Fruit fly (Drosophila melanogaster): ENCODE results near the gene Bdbt.

Bdbt gene

DNA sequence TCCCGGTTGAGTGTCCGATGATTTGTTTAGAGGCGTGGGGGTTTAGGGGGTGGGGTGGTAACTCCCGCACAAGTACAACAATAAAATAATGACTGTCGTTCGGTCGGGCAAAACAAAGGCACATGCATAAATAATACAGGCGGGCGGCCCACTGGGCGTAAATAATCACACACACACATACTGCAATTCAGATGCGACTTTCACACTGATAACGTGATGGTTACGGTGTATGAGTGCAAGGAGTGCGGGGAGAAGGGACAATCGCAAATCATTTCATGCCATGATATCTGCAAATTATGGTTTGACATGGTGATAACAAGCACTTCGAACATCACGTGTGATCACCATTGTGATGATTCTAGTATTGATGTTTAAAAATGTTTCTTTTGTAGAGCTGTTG is 31.4 kb upstream of the Bdbt start:
- no peak for TF ChIP-seq h (optimal IDR thresholded peaks at IDR 0.05)
- no peak for TF ChIP-seq ttk (optimal IDR thresholded peaks at IDR 0.05)
- TF ChIP-seq psq (optimal IDR thresholded peaks at IDR 0.05), result no peak
- no peak for TF ChIP-seq Myc (optimal IDR thresholded peaks at IDR 0.05)
- no peak for TF ChIP-seq insv (optimal IDR thresholded peaks at IDR 0.05)
- no peak for TF ChIP-seq Sin3A (optimal IDR thresholded peaks at IDR 0.05)

DNA sequence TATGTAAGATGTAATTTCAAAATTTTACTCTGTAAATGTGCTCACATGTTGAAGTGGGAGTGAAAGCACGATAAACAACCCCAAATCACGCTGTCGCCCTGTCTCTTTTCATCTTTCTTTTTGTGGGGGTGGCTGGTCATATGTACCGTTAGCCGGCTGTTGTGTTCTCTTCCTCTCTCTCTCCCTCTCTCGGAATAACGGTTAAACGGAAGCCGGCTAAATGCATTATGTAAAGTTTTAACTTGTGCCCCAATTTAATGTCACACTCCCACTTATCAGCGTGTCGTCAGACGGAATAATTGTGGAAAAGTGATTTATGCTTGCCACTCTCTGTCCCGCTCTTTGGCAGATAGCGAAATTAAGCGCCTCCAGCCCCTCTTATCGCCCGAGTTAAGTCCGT is 22.7 kb upstream of the Bdbt start:
- no peak for TF ChIP-seq insv (optimal IDR thresholded peaks at IDR 0.05)
- TF ChIP-seq Sin3A (optimal IDR thresholded peaks at IDR 0.05), result no peak
- TF ChIP-seq Myc (optimal IDR thresholded peaks at IDR 0.05), result no peak
- no peak for TF ChIP-seq ttk (optimal IDR thresholded peaks at IDR 0.05)
- no peak for TF ChIP-seq psq (optimal IDR thresholded peaks at IDR 0.05)
- no peak for TF ChIP-seq h (optimal IDR thresholded peaks at IDR 0.05)

DNA sequence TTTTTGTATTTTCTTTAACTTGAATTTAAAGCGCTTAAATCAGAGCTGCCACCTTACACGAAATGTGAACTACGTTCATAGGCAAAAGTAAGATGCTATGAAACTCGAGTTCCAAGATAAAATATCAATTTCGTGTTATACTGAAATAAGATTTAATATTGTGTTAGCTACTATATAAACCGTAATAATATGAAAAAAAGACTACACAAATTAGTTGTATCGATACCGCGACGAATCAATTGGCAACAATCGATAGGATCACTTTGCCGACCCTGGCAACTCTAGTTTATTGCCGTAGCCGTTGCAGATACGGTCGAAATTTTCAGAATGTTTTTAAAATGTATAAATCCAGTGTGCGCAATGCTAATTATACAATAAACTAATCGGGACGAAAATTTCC is 21.8 kb upstream of the Bdbt start, which contains the start of gene SNF4Agamma:
Gene SNF4Agamma, plus strand, starts transcription at position 282 of the 400 bp plus-strand sequence.
- TF ChIP-seq h (optimal IDR thresholded peaks at IDR 0.05) (no peak), psq (optimal IDR thresholded peaks at IDR 0.05) (no peak), insv (optimal IDR thresholded peaks at IDR 0.05) (no peak), ttk (optimal IDR thresholded peaks at IDR 0.05) (no peak), Myc (optimal IDR thresholded peaks at IDR 0.05) (no peak), Sin3A (optimal IDR thresholded peaks at IDR 0.05) (no peak)

DNA sequence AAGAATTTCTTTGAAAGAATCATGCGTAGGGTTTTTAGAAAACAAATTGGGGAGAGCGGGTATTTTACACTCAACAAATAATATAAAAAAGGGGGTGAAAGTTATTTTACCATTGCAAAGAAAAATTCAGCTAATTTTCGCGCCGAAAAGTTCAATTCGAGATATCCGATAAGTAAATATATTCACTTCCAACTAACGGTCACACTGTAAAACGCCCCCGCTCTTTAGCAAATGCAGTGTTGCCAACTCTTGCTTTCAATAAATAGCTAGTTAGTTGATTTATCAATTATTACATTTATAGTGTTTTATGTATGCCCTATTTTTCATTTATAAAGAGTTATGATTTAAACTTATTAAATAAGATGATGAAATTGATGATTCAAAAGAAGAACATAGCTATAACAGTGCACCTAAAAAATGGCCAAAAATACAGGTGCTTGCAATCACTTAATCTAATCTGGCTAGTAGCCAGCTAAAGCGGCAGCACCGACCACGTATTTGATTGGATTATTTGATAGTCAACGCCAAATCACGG is 19.6 kb upstream of the Bdbt start, which contains the start of gene meigo:
Gene meigo, plus strand, starts transcription at position 51 of the 535 bp plus-strand sequence.
- TF ChIP-seq h (optimal IDR thresholded peaks at IDR 0.05) (no peak), psq (optimal IDR thresholded peaks at IDR 0.05) (no peak), Sin3A (optimal IDR thresholded peaks at IDR 0.05) (no peak), insv (optimal IDR thresholded peaks at IDR 0.05) (no peak), Myc (optimal IDR thresholded peaks at IDR 0.05) (no peak), ttk (optimal IDR thresholded peaks at IDR 0.05) (no peak)

DNA sequence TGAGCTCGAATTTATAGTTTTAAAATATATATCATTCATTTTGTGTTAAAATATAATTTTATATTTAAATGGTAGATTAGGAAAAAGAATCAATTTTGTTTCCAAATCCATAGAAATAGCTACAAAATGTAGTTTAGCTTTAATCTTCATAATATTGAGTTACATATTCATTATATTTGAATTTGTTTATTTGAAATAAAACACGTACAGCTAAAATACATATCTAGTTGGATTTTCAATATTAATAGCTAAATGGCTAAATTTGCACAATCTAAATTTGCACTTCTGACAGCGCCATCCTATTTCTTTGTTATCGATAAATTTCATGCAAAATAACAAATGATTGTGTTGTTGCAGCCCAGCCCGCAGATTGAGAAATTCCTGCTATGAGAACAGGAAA is 15.3 kb upstream of the Bdbt start, which contains the start of gene Usp8:
Gene Usp8, plus strand, starts transcription at position 312 of the 400 bp plus-strand sequence.
- no peak for TF ChIP-seq insv (optimal IDR thresholded peaks at IDR 0.05)
- TF ChIP-seq h (optimal IDR thresholded peaks at IDR 0.05), result no peak
- TF ChIP-seq Sin3A (optimal IDR thresholded peaks at IDR 0.05), result no peak
- TF ChIP-seq psq (optimal IDR thresholded peaks at IDR 0.05), result no peak
- TF ChIP-seq ttk (optimal IDR thresholded peaks at IDR 0.05), result no peak
- no peak for TF ChIP-seq Myc (optimal IDR thresholded peaks at IDR 0.05)

DNA sequence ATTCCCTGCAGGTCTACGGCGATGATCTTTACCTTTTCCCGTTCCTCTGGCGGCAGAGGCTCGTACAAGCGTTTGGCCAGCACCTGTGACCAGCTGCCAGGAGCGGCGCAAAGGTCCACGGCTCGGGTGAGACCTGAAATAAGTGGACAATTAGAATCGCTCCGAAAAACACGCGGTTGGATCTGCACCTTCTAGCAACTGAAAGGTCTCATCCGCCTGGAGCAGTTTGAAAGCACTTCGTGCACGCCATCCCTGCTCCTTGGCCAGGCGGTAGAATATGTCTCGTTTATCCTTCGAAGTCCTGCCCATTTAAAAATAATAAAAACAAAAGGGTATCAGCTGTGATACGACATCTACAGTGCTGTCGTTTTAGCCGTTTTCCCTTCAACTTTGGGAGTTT is 14.9 kb upstream of the Bdbt start, which contains the start of gene Trm7-34:
Gene Trm7-34, minus strand, starts transcription at position 365 of the 400 bp plus-strand sequence.
- TF ChIP-seq h (optimal IDR thresholded peaks at IDR 0.05) (no peak), insv (optimal IDR thresholded peaks at IDR 0.05) (no peak), psq (optimal IDR thresholded peaks at IDR 0.05) (no peak), ttk (optimal IDR thresholded peaks at IDR 0.05) (no peak), Myc (optimal IDR thresholded peaks at IDR 0.05) (no peak), Sin3A (optimal IDR thresholded peaks at IDR 0.05) (no peak)

DNA sequence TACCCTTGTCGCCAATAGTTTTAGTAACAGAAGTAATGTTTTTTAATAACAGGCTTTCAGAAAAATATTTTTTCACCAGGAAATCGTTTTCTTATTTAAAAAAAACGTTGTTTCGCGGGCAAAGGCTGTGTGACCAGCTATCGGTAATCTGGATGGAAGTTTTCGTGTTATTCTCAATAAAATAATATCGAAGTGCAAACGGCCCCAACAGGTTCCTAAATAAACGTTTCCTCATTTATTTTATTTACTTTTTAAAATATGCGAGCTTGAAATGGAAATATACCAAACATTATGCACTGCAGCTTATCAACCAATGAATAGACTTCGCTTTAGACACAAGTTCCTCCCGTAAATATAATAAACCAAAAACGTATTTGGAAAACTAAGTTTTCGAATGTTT is 11.4 kb upstream of the Bdbt start, which contains the start of gene Ice2:
Gene Ice2, plus strand, starts transcription at position 167 of the 400 bp plus-strand sequence.
- TF ChIP-seq h (optimal IDR thresholded peaks at IDR 0.05) (no peak), Myc (optimal IDR thresholded peaks at IDR 0.05) (no peak), psq (optimal IDR thresholded peaks at IDR 0.05) (no peak), Sin3A (optimal IDR thresholded peaks at IDR 0.05) (no peak), insv (optimal IDR thresholded peaks at IDR 0.05) (no peak), ttk (optimal IDR thresholded peaks at IDR 0.05) (no peak)

DNA sequence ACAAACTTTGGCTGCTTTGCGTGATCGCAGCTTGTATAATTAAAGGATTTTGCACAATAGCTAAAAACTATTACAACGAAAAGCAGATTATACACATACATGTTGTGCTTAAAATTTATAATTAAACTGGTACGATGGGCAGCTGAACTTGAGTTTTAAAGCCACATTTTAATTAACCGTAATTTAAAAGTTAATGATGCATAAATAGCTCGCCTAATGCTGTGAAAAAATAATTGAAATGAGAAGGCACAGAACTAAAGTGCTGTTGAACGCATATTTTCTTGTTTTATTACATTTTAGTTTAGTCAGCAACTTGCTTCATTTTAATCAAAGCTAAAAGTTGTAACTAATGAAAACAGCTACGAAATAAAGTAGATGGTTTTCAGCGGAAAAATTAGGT is 11.0 kb upstream of the Bdbt start, which contains the start of gene Obp93a:
Gene Obp93a, minus strand, starts transcription at position 101 of the 400 bp plus-strand sequence.
- TF ChIP-seq psq (optimal IDR thresholded peaks at IDR 0.05), result no peak
- no peak for TF ChIP-seq ttk (optimal IDR thresholded peaks at IDR 0.05)
- TF ChIP-seq insv (optimal IDR thresholded peaks at IDR 0.05), result no peak
- TF ChIP-seq Sin3A (optimal IDR thresholded peaks at IDR 0.05), result no peak
- no peak for TF ChIP-seq Myc (optimal IDR thresholded peaks at IDR 0.05)
- no peak for TF ChIP-seq h (optimal IDR thresholded peaks at IDR 0.05)

DNA sequence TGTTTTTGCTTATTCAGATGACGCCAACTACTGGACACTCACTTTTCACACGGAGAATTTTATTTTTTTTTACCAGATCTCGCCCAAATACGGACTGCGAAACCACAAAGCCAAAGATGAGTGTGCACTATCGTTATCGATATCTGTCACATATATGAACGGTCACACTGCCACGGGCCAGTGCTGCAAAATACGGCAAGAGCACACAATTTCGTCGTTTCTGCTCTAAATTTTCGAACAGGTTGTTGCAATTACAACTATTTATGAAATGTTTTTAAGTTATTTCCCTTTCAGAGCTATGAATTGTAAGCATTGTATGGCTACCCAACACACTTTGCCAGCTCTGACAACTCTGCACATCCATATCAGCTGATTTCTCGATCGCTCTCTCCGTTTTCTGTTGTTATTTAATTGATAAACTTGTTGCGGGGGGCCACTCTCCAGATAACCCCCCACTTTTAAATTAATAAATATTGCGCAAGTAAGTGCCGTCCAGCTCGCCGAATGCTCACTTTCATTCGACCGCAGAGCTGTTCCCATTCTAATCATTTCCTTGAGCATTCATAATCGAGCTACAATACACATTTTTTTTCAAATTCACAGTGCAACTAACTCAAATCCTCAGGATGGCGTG is 8.8 kb upstream of the Bdbt start, which contains the start of the genes slmb and CG5793:
Gene slmb, minus strand, starts transcription at position 134 of the 634 bp plus-strand sequence.
Gene CG5793, plus strand, starts transcription at position 222 of the 634 bp plus-strand sequence.
- TF ChIP-seq h (optimal IDR thresholded peaks at IDR 0.05) (no peak), ttk (optimal IDR thresholded peaks at IDR 0.05) (no peak), Myc (optimal IDR thresholded peaks at IDR 0.05) (no peak), insv (optimal IDR thresholded peaks at IDR 0.05) (no peak), psq (optimal IDR thresholded peaks at IDR 0.05) (no peak), Sin3A (optimal IDR thresholded peaks at IDR 0.05) (no peak)

DNA sequence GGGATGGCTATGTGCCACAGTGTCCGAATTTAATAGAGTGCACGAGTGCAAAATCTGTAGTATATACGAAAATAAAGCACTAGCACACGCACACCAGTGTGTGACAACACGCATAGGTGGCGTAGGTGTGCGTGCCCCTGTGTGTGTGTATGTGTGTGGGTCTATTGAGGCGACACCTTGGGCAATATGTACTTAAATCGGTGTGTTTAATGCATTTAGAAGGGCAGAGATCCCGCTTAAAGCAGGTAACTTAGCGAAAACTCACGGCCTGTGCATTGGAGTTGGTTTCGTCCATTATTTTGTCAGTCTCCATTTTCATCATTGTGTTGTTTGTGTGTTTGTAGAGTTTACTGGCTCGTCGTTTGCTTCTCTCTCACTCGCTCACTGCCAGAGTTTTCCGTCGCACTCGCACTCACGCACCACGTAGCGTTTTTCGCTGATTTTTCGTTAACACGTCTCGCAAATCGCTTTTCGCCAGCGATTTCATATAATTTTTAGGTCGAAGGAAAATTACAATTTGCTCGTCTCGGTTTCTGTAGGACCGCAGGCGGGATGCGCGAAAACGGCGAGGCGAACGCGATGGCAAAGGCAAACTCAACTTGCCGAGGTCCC is 8.1 kb upstream of the Bdbt start:
- TF ChIP-seq h (optimal IDR thresholded peaks at IDR 0.05), result no peak
- TF ChIP-seq insv (optimal IDR thresholded peaks at IDR 0.05), result no peak
- no peak for TF ChIP-seq Myc (optimal IDR thresholded peaks at IDR 0.05)
- TF ChIP-seq psq (optimal IDR thresholded peaks at IDR 0.05), result no peak
- no peak for TF ChIP-seq Sin3A (optimal IDR thresholded peaks at IDR 0.05)
- no peak for TF ChIP-seq ttk (optimal IDR thresholded peaks at IDR 0.05)

DNA sequence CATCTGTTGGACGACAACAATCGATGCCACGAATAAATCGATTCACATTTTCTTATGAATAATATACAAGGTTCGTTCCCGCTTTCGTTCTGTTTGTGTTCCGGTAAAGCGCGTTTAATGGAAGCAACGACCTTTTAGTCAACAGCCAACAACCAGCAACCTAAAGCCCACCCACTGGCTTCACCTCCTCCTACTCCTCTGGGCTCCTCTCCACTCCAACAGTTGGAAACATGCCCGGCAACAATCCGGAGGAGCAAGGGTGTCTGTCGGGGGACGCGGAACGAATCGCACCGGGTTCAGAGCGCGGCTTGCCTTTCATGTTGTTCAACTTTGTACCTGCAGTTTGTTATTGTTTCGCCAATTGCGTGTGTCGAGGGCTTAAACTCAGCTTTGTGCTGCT is 5.6 kb upstream of the Bdbt start:
- TF ChIP-seq psq (optimal IDR thresholded peaks at IDR 0.05) (no peak), Sin3A (optimal IDR thresholded peaks at IDR 0.05) (no peak)

DNA sequence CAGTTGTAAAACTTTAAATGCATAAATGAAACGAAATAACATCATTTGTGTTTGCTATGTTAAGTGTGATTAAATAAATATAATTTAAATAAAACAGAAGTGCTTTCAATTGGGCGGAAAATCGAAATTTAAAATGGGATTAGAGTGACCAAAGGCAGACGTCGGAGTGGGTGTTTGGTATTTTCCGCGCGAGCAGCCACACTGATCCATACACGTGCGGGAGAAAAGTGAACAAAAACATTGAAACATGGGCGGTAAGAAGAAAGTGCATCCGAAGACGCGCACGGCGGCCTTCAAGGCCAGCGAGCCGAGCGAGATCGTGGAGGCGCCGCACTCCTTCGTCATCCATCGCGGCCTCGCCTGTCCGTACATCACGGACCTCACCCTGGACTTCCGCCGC is 2.6 kb downstream of the Bdbt start, which contains the start of gene ppan:
Gene ppan, plus strand, starts transcription at position 198 of the 400 bp plus-strand sequence.
- TF ChIP-seq h (optimal IDR thresholded peaks at IDR 0.05), result no peak
- no peak for TF ChIP-seq ttk (optimal IDR thresholded peaks at IDR 0.05)
- TF ChIP-seq Myc (optimal IDR thresholded peaks at IDR 0.05), result no peak
- TF ChIP-seq psq (optimal IDR thresholded peaks at IDR 0.05), result no peak
- no peak for TF ChIP-seq Sin3A (optimal IDR thresholded peaks at IDR 0.05)
- TF ChIP-seq insv (optimal IDR thresholded peaks at IDR 0.05), result no peak

Measured in Kc167 (cell line).